Fruit fly (Drosophila melanogaster): Measurements from ENCODE around the gene CG34179.

CG34179 gene

dm6 chr2L:6050575-6050974 is 2.1 kb upstream of the CG34179 start, which contains the start of gene CG9135:
TSS of gene CG9135 (plus strand) at chr2L:6050800.
- TF ChIP-seq noc (tag; optimal IDR thresholded peaks at IDR 0.05), result no peak

DNA sequence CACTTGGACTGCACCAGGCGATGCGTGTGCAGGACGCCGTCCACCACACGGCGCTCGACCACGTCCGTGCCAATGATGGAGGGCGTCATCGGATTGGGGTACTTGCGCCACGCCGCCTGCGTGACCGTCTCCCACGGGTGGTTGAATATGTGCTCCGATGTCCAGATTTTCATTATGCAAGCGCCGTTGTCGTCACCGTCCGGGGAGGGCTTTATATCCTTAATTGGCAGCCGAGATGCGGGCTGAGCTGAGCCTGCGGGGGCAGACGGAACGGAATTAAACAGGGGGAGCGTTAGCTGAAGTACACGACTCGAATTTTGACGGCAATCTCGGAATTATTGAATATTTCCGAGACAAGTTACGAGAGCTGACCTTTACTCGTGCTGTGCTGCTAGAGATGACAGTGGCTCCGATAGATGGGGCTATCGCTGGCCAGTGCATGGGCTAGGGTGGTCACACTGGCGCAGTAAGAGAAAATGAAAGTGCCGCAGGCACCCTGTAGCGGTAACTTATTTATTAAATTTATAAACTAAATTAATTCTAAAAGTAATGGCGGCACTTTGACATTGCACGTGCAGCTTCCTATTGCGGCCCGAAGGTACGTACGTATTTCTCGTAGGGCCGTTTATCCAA is 862 bp downstream of the CG34179 start, which contains the start of gene IPIP:
IPIP (plus strand) TSS at position 475 of the 633 bp plus-strand sequence.
- no peak for TF ChIP-seq noc (tag; optimal IDR thresholded peaks at IDR 0.05)

dm6 chr2L:6046865-6047264 is 1.6 kb downstream of the CG34179 start:
- TF ChIP-seq noc (tag; optimal IDR thresholded peaks at IDR 0.05), result no peak

dm6 chr2L:6045972-6046718 is 2.4 kb downstream of the CG34179 start, which contains the start of gene Pfas:
TSS of gene Pfas (minus strand) at chr2L:6046050.
- peak; percentile 80 for TF ChIP-seq noc (tag; optimal IDR thresholded peaks at IDR 0.05)

DNA sequence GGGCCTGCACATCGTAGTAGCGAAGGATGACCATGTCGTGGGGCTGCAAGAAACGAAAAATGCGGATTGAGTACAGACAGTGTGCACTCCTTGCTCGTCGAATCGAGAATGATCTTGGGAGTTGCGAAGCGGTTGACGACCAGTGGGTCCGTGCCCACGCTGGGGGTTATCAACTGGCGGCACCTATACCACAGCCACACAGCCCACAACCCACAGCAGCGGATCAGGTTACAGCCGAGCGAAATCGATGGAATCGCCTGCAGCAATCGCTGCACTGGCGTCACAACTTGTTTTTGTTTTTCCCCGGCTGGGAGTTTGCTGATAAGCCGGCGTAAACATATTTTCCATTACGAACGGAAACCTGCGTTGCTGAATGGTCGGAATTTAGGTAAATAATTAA is 3.0 kb downstream of the CG34179 start:
- no peak for TF ChIP-seq noc (tag; optimal IDR thresholded peaks at IDR 0.05)

- peak; percentile 76 for TF ChIP-seq noc (tag; optimal IDR thresholded peaks at IDR 0.05)
Measured at dm6 chr2L:6037830-6038229, 10.7 kb downstream of the CG34179 start, which contains the start of the genes CG9117 and CG31643. TSS of gene CG9117 (minus strand) at chr2L:6037902. TSS of gene CG31643 (plus strand) at chr2L:6038117.

dm6 chr2L:6036710-6037109 is 11.8 kb downstream of the CG34179 start, which contains the start of gene mtm:
TSS of gene mtm (minus strand) at chr2L:6037015.
- TF ChIP-seq noc (tag; optimal IDR thresholded peaks at IDR 0.05), result no peak

- TF ChIP-seq noc (tag; optimal IDR thresholded peaks at IDR 0.05), result no peak
Measured at dm6 chr2L:6035155-6035554, 13.4 kb downstream of the CG34179 start.

dm6 chr2L:6034344-6034743 is 14.2 kb downstream of the CG34179 start, which contains the start of gene CG9109:
TSS of gene CG9109 (minus strand) at chr2L:6034423.
- no peak for TF ChIP-seq noc (tag; optimal IDR thresholded peaks at IDR 0.05)

dm6 chr2L:6031838-6032237 is 16.7 kb downstream of the CG34179 start:
- no peak for TF ChIP-seq noc (tag; optimal IDR thresholded peaks at IDR 0.05)

DNA sequence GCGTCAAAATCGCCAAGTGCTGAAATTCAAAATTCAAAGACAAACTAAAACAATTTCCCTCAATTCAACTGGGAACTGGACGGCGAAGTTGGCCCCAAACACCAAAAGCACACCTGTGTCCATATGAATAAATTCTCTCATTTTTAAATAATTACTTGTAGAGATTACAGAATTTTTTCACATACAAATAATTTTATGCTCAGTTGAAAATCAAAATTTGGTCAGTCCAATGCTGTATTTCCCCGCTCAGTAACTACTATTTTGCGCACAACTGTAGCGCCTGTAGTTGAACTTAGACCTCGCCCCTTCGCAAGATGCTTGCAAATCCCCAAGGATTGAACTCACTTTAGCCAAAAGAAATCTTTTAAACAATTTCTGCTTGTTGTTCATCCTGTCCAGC is 19.8 kb downstream of the CG34179 start:
- no peak for TF ChIP-seq noc (tag; optimal IDR thresholded peaks at IDR 0.05)

dm6 chr2L:6024345-6024907 is 24.1 kb downstream of the CG34179 start, which contains the start of gene CG9107:
TSS of gene CG9107 (minus strand) at chr2L:6024539.
- TF ChIP-seq noc (tag; optimal IDR thresholded peaks at IDR 0.05), result no peak

- no peak for TF ChIP-seq noc (tag; optimal IDR thresholded peaks at IDR 0.05)
Measured at dm6 chr2L:6022793-6023192, 25.7 kb downstream of the CG34179 start.

dm6 chr2L:6020535-6020934 is 28.0 kb downstream of the CG34179 start, which contains the start of gene CG13996:
TSS of gene CG13996 (plus strand) at chr2L:6020835.
- no peak for TF ChIP-seq noc (tag; optimal IDR thresholded peaks at IDR 0.05)

dm6 chr2L:6019352-6020131 is 29.0 kb downstream of the CG34179 start, which contains the start of gene H2.0:
TSS of gene H2.0 (minus strand) at chr2L:6019402.
- TF ChIP-seq noc (tag; optimal IDR thresholded peaks at IDR 0.05), result no peak

DNA sequence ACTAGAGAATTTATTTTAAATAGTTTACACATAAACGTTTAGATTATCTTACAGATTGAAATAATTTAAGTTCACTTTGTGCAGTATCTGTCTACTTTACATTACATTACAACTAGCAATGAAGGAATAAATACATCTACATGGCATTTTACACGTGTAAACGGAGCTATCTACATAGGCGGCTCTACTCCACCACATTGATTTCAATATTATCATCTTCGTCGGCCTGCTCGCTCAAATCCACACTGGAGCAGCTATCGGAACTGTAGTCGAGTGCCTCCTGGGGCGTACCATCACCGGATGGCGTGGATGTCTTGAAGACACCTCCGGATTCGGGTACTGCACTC is 35.5 kb downstream of the CG34179 start:
- no peak for TF ChIP-seq noc (tag; optimal IDR thresholded peaks at IDR 0.05)
